Worm (Caenorhabditis elegans) whole organism, L1 larva: Measurements from ENCODE around the gene tin-10.
A peak's percentile ranks its signal among the peaks of the same experiment; 100 is the strongest.

Experiments used
- C16A3.4 ChIP-seq: fragments of 150-350 bp; optimal IDR thresholded peaks from 2 replicates; lab custom pipeline; 2014; ENCODE audit warnings: missing biosample characterization, missing genetic modification characterization
- C34B4.2 ChIP-seq: sonication (generic microtip); optimal IDR thresholded peaks from 2 replicates; lab custom pipeline; 2017; ENCODE audit warnings: mild to moderate bottlenecking, missing genetic modification characterization, missing compliant biosample characterization
- alr-1 ChIP-seq: fragments of 200-800 bp; sonication (Bioruptor generic); optimal IDR thresholded peaks from 2 replicates; lab custom pipeline; 2018; ENCODE audit warnings: borderline replicate concordance, mild to moderate bottlenecking, missing genetic modification characterization, missing compliant biosample characterization
- blmp-1 ChIP-seq: fragments of 150-350 bp; optimal IDR thresholded peaks from 2 replicates; lab custom pipeline; 2014; ENCODE audit warnings: missing biosample characterization, missing genetic modification characterization
- ceh-82 ChIP-seq, 3 experiments: fragments of 150-350 bp in 1 of 3; sonication (generic microtip) in 2 of 3; optimal IDR thresholded peaks; 2 replicates each; lab custom pipeline; 2014 to 2017; ENCODE audit warnings: missing biosample characterization in 3 of 3, missing genetic modification characterization in 3 of 3
- ceh-90 ChIP-seq: sonication (generic microtip); optimal IDR thresholded peaks from 2 replicates; lab custom pipeline; 2016; ENCODE audit warnings: missing genetic modification characterization, missing compliant biosample characterization
- ces-1 ChIP-seq: fragments of 150-350 bp; optimal IDR thresholded peaks from 2 replicates; lab custom pipeline; 2014; ENCODE audit warnings: missing biosample characterization, missing genetic modification reagents, missing genetic modification characterization
- dsc-1 ChIP-seq: sonication (generic microtip); optimal IDR thresholded peaks from 2 replicates; lab custom pipeline; 2016; ENCODE audit warnings: mild to moderate bottlenecking, missing genetic modification characterization, missing compliant biosample characterization
- efl-1 ChIP-seq, 4 experiments: fragments of 150-350 bp; optimal IDR thresholded peaks in 3 of 4; peaks in 1 of 4; 1 replicate in 1 of 4; 2 replicates in 3 of 4; lab custom pipeline; 2014; ENCODE audit warnings: missing biosample characterization in 2 of 4, missing genetic modification characterization in 2 of 4, missing genetic modification reagents in 2 of 4
- efl-3 ChIP-seq: fragments of 200-800 bp; sonication (Bioruptor generic); optimal IDR thresholded peaks from 2 replicates; lab custom pipeline; 2018; ENCODE audit warnings: mild to moderate bottlenecking, missing genetic modification characterization, missing compliant biosample characterization
- egl-13 ChIP-seq: sonication (generic microtip); optimal IDR thresholded peaks from 2 replicates; lab custom pipeline; 2016; ENCODE audit warnings: missing genotype, missing genetic modification reagents, missing genetic modification characterization, missing compliant biosample characterization
- ets-5 ChIP-seq: fragments of 200-800 bp; sonication (Bioruptor generic); IDR thresholded peaks from 2 replicates; pipeline ENCODE4 v1.3.6; 2022; ENCODE audit warnings: missing genetic modification characterization, missing compliant biosample characterization
- fkh-10 ChIP-seq: sonication (generic microtip); optimal IDR thresholded peaks from 2 replicates; lab custom pipeline; 2017; ENCODE audit warnings: missing biosample characterization, missing genetic modification reagents, missing genetic modification characterization
- hlh-17 ChIP-seq: fragments of 200-800 bp; sonication (Bioruptor generic); optimal IDR thresholded peaks from 2 replicates; lab custom pipeline; 2018; ENCODE audit warnings: missing genetic modification characterization, mild to moderate bottlenecking, missing compliant biosample characterization, moderate library complexity, borderline replicate concordance
- hpl-2 ChIP-seq: fragments of 150-350 bp; optimal IDR thresholded peaks from 2 replicates; lab custom pipeline; 2014; ENCODE audit warnings: missing biosample characterization, missing genetic modification reagents, missing genetic modification characterization
- jun-1 ChIP-seq: fragments of 150-350 bp; optimal IDR thresholded peaks from 2 replicates; lab custom pipeline; 2014; ENCODE audit warnings: missing biosample characterization, missing genetic modification reagents, missing genetic modification characterization
- lin-14 ChIP-seq: fragments of 200-800 bp; sonication (Bioruptor generic); optimal IDR thresholded peaks from 2 replicates; lab custom pipeline; 2018; ENCODE audit warnings: mild to moderate bottlenecking, missing genetic modification characterization, moderate library complexity, missing compliant biosample characterization
- mef-2 ChIP-seq: fragments of 150-350 bp; optimal IDR thresholded peaks from 2 replicates; lab custom pipeline; 2014; ENCODE audit warnings: missing biosample characterization, missing genetic modification characterization
- mep-1 ChIP-seq: fragments of 150-350 bp; optimal IDR thresholded peaks from 2 replicates; lab custom pipeline; 2014; ENCODE audit warnings: missing biosample characterization, missing genetic modification characterization
- nhr-11 ChIP-seq: fragments of 150-350 bp; optimal IDR thresholded peaks from 2 replicates; lab custom pipeline; 2014; ENCODE audit warnings: missing biosample characterization, missing genetic modification characterization
- nhr-20 ChIP-seq: sonication (generic microtip); optimal IDR thresholded peaks from 2 replicates; lab custom pipeline; 2016; ENCODE audit warnings: mild to moderate bottlenecking, missing genetic modification characterization, missing compliant biosample characterization
- nhr-237 ChIP-seq: fragments of 150-350 bp; optimal IDR thresholded peaks from 2 replicates; lab custom pipeline; 2014; ENCODE audit warnings: missing biosample characterization, missing genetic modification characterization
- nhr-28 ChIP-seq: fragments of 150-350 bp; optimal IDR thresholded peaks from 2 replicates; lab custom pipeline; 2014; ENCODE audit warnings: missing biosample characterization, missing genetic modification characterization
- nhr-71 ChIP-seq: sonication (generic microtip); optimal IDR thresholded peaks from 2 replicates; lab custom pipeline; 2016; ENCODE audit warnings: mild to moderate bottlenecking, missing genetic modification characterization, moderate library complexity, missing compliant biosample characterization
- nhr-77 ChIP-seq: fragments of 150-350 bp; optimal IDR thresholded peaks from 2 replicates; lab custom pipeline; 2014; ENCODE audit warnings: missing biosample characterization, missing genetic modification characterization
- nhr-84 ChIP-seq: sonication (generic microtip); optimal IDR thresholded peaks from 2 replicates; lab custom pipeline; 2017; ENCODE audit warnings: missing biosample characterization, missing genetic modification characterization
- nhr-85 ChIP-seq: sonication (generic microtip); peaks from one replicate; lab custom pipeline; 2016; ENCODE audit warnings: missing genetic modification characterization, inconsistent platforms, missing compliant biosample characterization
- nhr-90 ChIP-seq: sonication (generic microtip); optimal IDR thresholded peaks from 2 replicates; lab custom pipeline; 2016; ENCODE audit warnings: mild to moderate bottlenecking, missing genetic modification characterization, missing compliant biosample characterization; ENCODE audit not compliant: poor library complexity
- pax-3 ChIP-seq: fragments of 200-800 bp; sonication (Bioruptor generic); optimal IDR thresholded peaks from 2 replicates; lab custom pipeline; 2018; ENCODE audit warnings: mild to moderate bottlenecking, missing genetic modification characterization, moderate library complexity, missing compliant biosample characterization
- pqm-1 ChIP-seq: sonication (generic microtip); optimal IDR thresholded peaks from 3 replicates; lab custom pipeline; 2017; ENCODE audit warnings: missing biosample characterization, missing genetic modification characterization
- rnt-1 ChIP-seq: sonication (generic microtip); optimal IDR thresholded peaks from 2 replicates; lab custom pipeline; 2016; ENCODE audit warnings: mild to moderate bottlenecking, missing genetic modification characterization, moderate library complexity, missing compliant biosample characterization
- snpc-4 ChIP-seq: fragments of 150-350 bp; optimal IDR thresholded peaks from 2 replicates; lab custom pipeline; 2014; ENCODE audit warnings: missing biosample characterization, missing genetic modification characterization
- sup-37 ChIP-seq: fragments of 200-800 bp; sonication (Bioruptor generic); optimal IDR thresholded peaks from 2 replicates; lab custom pipeline; 2018; ENCODE audit warnings: mild to moderate bottlenecking, missing genetic modification characterization, missing compliant biosample characterization
- swsn-7 ChIP-seq: sonication (generic microtip); optimal IDR thresholded peaks from 2 replicates; lab custom pipeline; 2016; ENCODE audit warnings: missing genetic modification characterization, missing compliant biosample characterization
- tbx-2 ChIP-seq: sonication (generic microtip); optimal IDR thresholded peaks from 2 replicates; lab custom pipeline; 2016; ENCODE audit warnings: missing genetic modification characterization, missing compliant biosample characterization
- tlp-1 ChIP-seq: fragments of 150-350 bp; optimal IDR thresholded peaks from 2 replicates; lab custom pipeline; 2014; ENCODE audit warnings: missing biosample characterization, missing genetic modification characterization
- unc-130 ChIP-seq: fragments of 150-350 bp; optimal IDR thresholded peaks from 2 replicates; lab custom pipeline; 2017; ENCODE audit warnings: missing biosample characterization, missing genetic modification characterization, inconsistent platforms
- unc-62 ChIP-seq: fragments of 150-350 bp; optimal IDR thresholded peaks from 2 replicates; lab custom pipeline; 2014; ENCODE audit warnings: missing biosample characterization, missing genetic modification reagents, missing genetic modification characterization
- unc-98 ChIP-seq: fragments of 200-800 bp; sonication (Bioruptor generic); IDR thresholded peaks from 2 replicates; pipeline ENCODE4 v1.3.6; 2022; ENCODE audit warnings: missing genetic modification characterization, missing compliant biosample characterization
- zip-4 ChIP-seq: fragments of 200-800 bp; sonication (Bioruptor generic); optimal IDR thresholded peaks from 2 replicates; lab custom pipeline; 2018; ENCODE audit warnings: mild to moderate bottlenecking, missing genetic modification characterization, moderate library complexity, missing compliant biosample characterization
- ztf-11 ChIP-seq, 2 experiments: sonication (generic microtip); optimal IDR thresholded peaks; 2 replicates each; lab custom pipeline; 2016 to 2017; ENCODE audit warnings: missing genetic modification characterization in 2 of 2, missing biosample characterization in 1 of 2, missing compliant biosample characterization in 1 of 2

tin-10 gene

ce11 chrIII:11487245-11487644 lies 15.4 kb downstream of the tin-10 start, which contains the start of gene popl-5:
popl-5 (minus strand) TSS chrIII:11487345.
- no peak for TF ChIP-seq nhr-11 (tag; lab: Kevin White, UChicago)
- no peak for TF ChIP-seq tlp-1 (tag; lab: Kevin White, UChicago)
- TF ChIP-seq nhr-28 (tag; lab: Kevin White, UChicago) = no peak
- TF ChIP-seq ceh-82 (tag; optimal IDR thresholded peaks at IDR 0.05; lab: Kevin White, UChicago) = no peak
- no peak for TF ChIP-seq hpl-2 (GFP tag; lab: Kevin White, UChicago)
- no peak for TF ChIP-seq alr-1 (tag; lab: Kevin White, UChicago)
- no peak for TF ChIP-seq jun-1 (tag; lab: Kevin White, UChicago)
- TF ChIP-seq rnt-1 = no peak
- TF ChIP-seq nhr-84 (tag; lab: Kevin White, UChicago) = no peak
- TF ChIP-seq hlh-17 (GFP tag; lab: Kevin White, UChicago) = no peak
- TF ChIP-seq nhr-90 (tag; lab: Kevin White, UChicago) = no peak
- TF ChIP-seq efl-3 = no peak
- TF ChIP-seq, all 84 proteins: peak for 0

- no peak for TF ChIP-seq fkh-10
- TF ChIP-seq egl-13 (tag; lab: Kevin White, UChicago) = no peak
- TF ChIP-seq nhr-20 (tag; lab: Kevin White, UChicago) = no peak
- no peak for TF ChIP-seq jun-1 (tag; lab: Kevin White, UChicago)
- no peak for TF ChIP-seq ztf-11 (tag; optimal IDR thresholded peaks at IDR 0.05; lab: Kevin White, UChicago)
- TF ChIP-seq mef-2 (tag; lab: Kevin White, UChicago) = no peak
- no peak for TF ChIP-seq ces-1 (GFP tag; lab: Kevin White, UChicago)
- no peak for TF ChIP-seq C34B4.2 (tag; lab: Kevin White, UChicago)
- TF ChIP-seq unc-130 = no peak
- no peak for TF ChIP-seq tbx-2
Measured at ce11 chrIII:11484139-11484590, 18.5 kb downstream of the tin-10 start, which contains the start of gene fbxa-220. fbxa-220 (minus strand) TSS chrIII:11484189.

- TF ChIP-seq C34B4.2 (tag; lab: Kevin White, UChicago) (no peak), alr-1 (tag; lab: Kevin White, UChicago) (no peak), ztf-11 (tag; optimal IDR thresholded peaks at IDR 0.05; lab: Kevin White, UChicago) (peak in 1 of 2 experiments; percentile 22)
- TF ChIP-seq, all 84 proteins: peak for 1
Measured at ce11 chrIII:11481309-11481845, 21.3 kb downstream of the tin-10 start.

- TF ChIP-seq pax-3 (tag; lab: Kevin White, UChicago) (no peak), lin-14 (GFP tag; lab: Kevin White, UChicago) (peak; percentile 60), blmp-1 (tag; lab: Kevin White, UChicago) (peak; percentile 87), nhr-85 (tag; lab: Kevin White, UChicago) (peak; percentile 57), mep-1 (tag; lab: Kevin White, UChicago) (peak; percentile 39), efl-1 (optimal IDR thresholded peaks at IDR 0.05; lab: Kevin White, UChicago) (no peak), efl-1 (GFP tag; optimal IDR thresholded peaks at IDR 0.05 in 1 of 2; lab: Kevin White, UChicago) (peak in 1 of 2 experiments; percentile 87), zip-4 (GFP tag; lab: Kevin White, UChicago) (no peak)
Measured at ce11 chrIII:11478468-11479363, 23.9 kb downstream of the tin-10 start.

- TF ChIP-seq dsc-1 (tag; lab: Kevin White, UChicago) = no peak
- no peak for TF ChIP-seq sup-37 (GFP tag; lab: Kevin White, UChicago)
- TF ChIP-seq unc-62 (GFP tag; lab: Kevin White, UChicago) = no peak
- no peak for TF ChIP-seq nhr-71
- TF ChIP-seq C16A3.4 = no peak
- TF ChIP-seq snpc-4 = no peak
- TF ChIP-seq blmp-1 (tag; lab: Kevin White, UChicago) = no peak
- no peak for TF ChIP-seq nhr-77 (tag; lab: Kevin White, UChicago)
- TF ChIP-seq ets-5 (GFP tag; lab: Robert Waterston, UW) = no peak
- no peak for TF ChIP-seq efl-1 (optimal IDR thresholded peaks at IDR 0.05; lab: Kevin White, UChicago)
- TF ChIP-seq efl-1 (GFP tag; optimal IDR thresholded peaks at IDR 0.05 in 1 of 2; lab: Kevin White, UChicago) = no peak
- TF ChIP-seq ceh-90 = no peak
- no peak for TF ChIP-seq nhr-237
- TF ChIP-seq unc-98 (GFP tag; lab: Robert Waterston, UW) = no peak
- TF ChIP-seq pqm-1 (tag; lab: Kevin White, UChicago) = no peak
- TF ChIP-seq swsn-7 (tag; lab: Kevin White, UChicago) = no peak
- TF ChIP-seq efl-3 = no peak
Measured at ce11 chrIII:11477307-11477706, 25.3 kb downstream of the tin-10 start.
